Fruit fly (Drosophila melanogaster): ENCODE measurements around the gene CG34177.

The CG34177 gene

dm6 chr2L:4448582-4449016 lies 14.9 kb downstream of the CG34177 start, which contains the start of gene MFS18 (continued):
- peak; percentile 69 for TF ChIP-seq Deaf1 (tag; optimal IDR thresholded peaks at IDR 0.05)
- TF ChIP-seq CG6654 (GFP tag; optimal IDR thresholded peaks at IDR 0.05) = peak; percentile 91
- peak; percentile 67 for TF ChIP-seq hkb (optimal IDR thresholded peaks at IDR 0.05)
- peak; percentile 100 for TF ChIP-seq hkb (GFP tag; IDR thresholded peaks at IDR 0.05)
- peak; percentile 97 for TF ChIP-seq gsb (GFP tag; IDR thresholded peaks at IDR 0.05)
- TF ChIP-seq CG10565 (GFP tag; optimal IDR thresholded peaks at IDR 0.05) = peak; percentile 84
- TF ChIP-seq gsb-n (tag; optimal IDR thresholded peaks at IDR 0.05) = peak; percentile 97
- peak; percentile 99 for TF ChIP-seq phol (tag; optimal IDR thresholded peaks at IDR 0.05)
- TF ChIP-seq Sin3A (optimal IDR thresholded peaks at IDR 0.05) = no peak
- TF ChIP-seq Hr51 (GFP tag; optimal IDR thresholded peaks at IDR 0.05) = peak; percentile 98 to 99
- TF ChIP-seq CG10366 (GFP tag; IDR thresholded peaks at IDR 0.05) = peak; percentile 98
- TF ChIP-seq fd3F (GFP tag; optimal IDR thresholded peaks at IDR 0.05) = peak; percentile 89
- peak; percentile 68 for TF ChIP-seq CG33213 (GFP tag; optimal IDR thresholded peaks at IDR 0.05)
- TF ChIP-seq Hmr (GFP tag; optimal IDR thresholded peaks at IDR 0.05) = peak; percentile 97
- peak; percentile 99 for TF ChIP-seq so (GFP tag; IDR thresholded peaks at IDR 0.05)
- TF ChIP-seq CG7839 (tag; optimal IDR thresholded peaks at IDR 0.05) = peak; percentile 98
- TF ChIP-seq Med (GFP tag) = peak; percentile 97
- no peak for TF ChIP-seq Hr78 (GFP tag; optimal IDR thresholded peaks at IDR 0.05)
- TF ChIP-seq crc (GFP tag; optimal IDR thresholded peaks at IDR 0.05) = peak; percentile 92
- TF ChIP-seq CG10654 (GFP tag; optimal IDR thresholded peaks at IDR 0.05) = peak; percentile 99
- peak; percentile 66 for TF ChIP-seq NC2α (GFP tag; optimal IDR thresholded peaks at IDR 0.05)
- TF ChIP-seq run (tag; optimal IDR thresholded peaks at IDR 0.05) = peak; percentile 93
- TF ChIP-seq CG9876 (GFP tag; optimal IDR thresholded peaks at IDR 0.05) = peak; percentile 60
- TF ChIP-seq CG12391 (tag; optimal IDR thresholded peaks at IDR 0.05) = peak; percentile 98
- TF ChIP-seq rib (GFP tag; IDR thresholded peaks at IDR 0.05) = peak; percentile 97
- TF ChIP-seq klu (GFP tag; IDR thresholded peaks at IDR 0.05) = peak; percentile 96
- peak; percentile 99 for TF ChIP-seq CG9727 (GFP tag; optimal IDR thresholded peaks at IDR 0.05)
- peak; percentile 95 for TF ChIP-seq Atf-2 (GFP tag; optimal IDR thresholded peaks at IDR 0.05)
- TF ChIP-seq Ets97D (GFP tag; optimal IDR thresholded peaks at IDR 0.05) = peak; percentile 96
- peak; percentile 72 for TF ChIP-seq CG1792 (GFP tag; optimal IDR thresholded peaks at IDR 0.05)
- TF ChIP-seq CG7786 (GFP tag; optimal IDR thresholded peaks at IDR 0.05) = peak; percentile 78
- TF ChIP-seq Oaz (GFP tag; IDR thresholded peaks at IDR 0.05) = peak; percentile 97
- peak; percentile 77 for TF ChIP-seq CG3995 (GFP tag; optimal IDR thresholded peaks at IDR 0.05)
- TF ChIP-seq CG8089 (GFP tag; optimal IDR thresholded peaks at IDR 0.05) = peak; percentile 71
- TF ChIP-seq cato (GFP tag; optimal IDR thresholded peaks at IDR 0.05; ENCODE audit: borderline replicate concordance) = peak; percentile 91
- TF ChIP-seq CG10267 (tag; optimal IDR thresholded peaks at IDR 0.05) = peak; percentile 98
- TF ChIP-seq Ssrp (tag; optimal IDR thresholded peaks at IDR 0.05) = peak; percentile 93
- peak; percentile 69 for TF ChIP-seq her (GFP tag; optimal IDR thresholded peaks at IDR 0.05)
- TF ChIP-seq CG4328 (GFP tag; optimal IDR thresholded peaks at IDR 0.05) = peak; percentile 91
- no peak for TF ChIP-seq zf30C (GFP tag; optimal IDR thresholded peaks at IDR 0.05)
- TF ChIP-seq tio (GFP tag; optimal IDR thresholded peaks at IDR 0.05) = no peak
- peak in 1 of 3 experiments; percentile 96 for TF ChIP-seq Stat92E (GFP tag; optimal IDR thresholded peaks at IDR 0.05)
- TF ChIP-seq Lpt (GFP tag; optimal IDR thresholded peaks at IDR 0.05) = no peak
- no peak; the same call in 1 of the 2 replicates for TF ChIP-seq CG2129 (GFP tag; IDR thresholded peaks at IDR 0.05; ENCODE audit: partially characterized antibody)
- TF ChIP-seq C15 (GFP tag; IDR thresholded peaks at IDR 0.05) = peak; percentile 98
- peak; percentile 98 for TF ChIP-seq sob (GFP tag; IDR thresholded peaks at IDR 0.05)
- TF ChIP-seq CG1529 (GFP tag; optimal IDR thresholded peaks at IDR 0.05) = peak; percentile 92
- peak; percentile 99 for TF ChIP-seq tgo (GFP tag; IDR thresholded peaks at IDR 0.05)
- peak; percentile 94 for TF ChIP-seq stwl (tag; optimal IDR thresholded peaks at IDR 0.05)
- no peak for TF ChIP-seq sqz (GFP tag; optimal IDR thresholded peaks at IDR 0.05)
- no peak for TF ChIP-seq CG8478 (optimal IDR thresholded peaks at IDR 0.05)
- TF ChIP-seq CG5953 (GFP tag; IDR thresholded peaks at IDR 0.05) = peak; percentile 98

All from whole organism, embryonic.